Worm (Caenorhabditis elegans) whole organism, L4 larva: ENCODE results near the gene W09B6.4.

Source experiments
- F10B5.3 ChIP-seq: sonication (generic microtip); optimal IDR thresholded peaks from 2 replicates; lab custom pipeline; 2016; ENCODE audit warnings: mild to moderate bottlenecking, missing genetic modification characterization, missing compliant biosample characterization
- F37D6.2 ChIP-seq: sonication (generic microtip); optimal IDR thresholded peaks from 2 replicates; lab custom pipeline; 2016; ENCODE audit warnings: mild to moderate bottlenecking, missing genetic modification characterization, missing compliant biosample characterization
- F49E8.2 ChIP-seq: sonication (generic microtip); optimal IDR thresholded peaks from 2 replicates; lab custom pipeline; 2016; ENCODE audit warnings: missing compliant biosample characterization, mild to moderate bottlenecking, missing genetic modification characterization, borderline replicate concordance
- dpl-1 ChIP-seq: fragments of 150-350 bp; optimal IDR thresholded peaks from 2 replicates; lab custom pipeline; 2014; ENCODE audit warnings: missing biosample characterization, missing genetic modification reagents, missing genetic modification characterization
- fkh-10 ChIP-seq: fragments of 150-350 bp; optimal IDR thresholded peaks from 2 replicates; lab custom pipeline; 2014; ENCODE audit warnings: missing biosample characterization, missing genetic modification reagents, missing genetic modification characterization
- mdl-1 ChIP-seq, 2 experiments: fragments of 150-350 bp in 1 of 2; sonication (generic microtip) in 1 of 2; optimal IDR thresholded peaks; 2 replicates each; lab custom pipeline; 2014 to 2017; ENCODE audit warnings: missing biosample characterization in 2 of 2, missing genetic modification characterization in 2 of 2
- nhr-10 ChIP-seq: fragments of 150-350 bp; optimal IDR thresholded peaks from 2 replicates; lab custom pipeline; 2014; ENCODE audit warnings: missing biosample characterization, missing genetic modification characterization
- snpc-4 ChIP-seq: fragments of 150-350 bp; optimal IDR thresholded peaks from 2 replicates; lab custom pipeline; 2014; ENCODE audit warnings: missing biosample characterization, missing genetic modification characterization

ce11 chrII:1114133-1114532 lies 26.5 kb downstream of the W09B6.4 start, which contains the start of gene lips-12:
- TF ChIP-seq F49E8.2 (tag; lab: Kevin White, UChicago) (no peak), nhr-10 (tag; lab: Kevin White, UChicago) (no peak), F10B5.3 (tag; lab: Kevin White, UChicago) (no peak), mdl-1 (tag; optimal IDR thresholded peaks at IDR 0.05; lab: Kevin White, UChicago) (no peak), fkh-10 (GFP tag; lab: Kevin White, UChicago) (no peak), dpl-1 (no peak), snpc-4 (tag; lab: Kevin White, UChicago) (no peak), F37D6.2 (tag; lab: Kevin White, UChicago) (no peak)
